Worm (Caenorhabditis elegans) whole organism, L3 larva: ENCODE data around the gene tre-4.

Experiments used
- R02D3.7 ChIP-seq: fragments of 150-350 bp; optimal IDR thresholded peaks from 2 replicates; lab custom pipeline; 2014; ENCODE audit warnings: missing biosample characterization, missing genetic modification characterization
- ZK546.5 ChIP-seq: sonication (generic microtip); optimal IDR thresholded peaks from 2 replicates; lab custom pipeline; 2017; ENCODE audit warnings: missing biosample characterization, missing genetic modification characterization
- aly-2 ChIP-seq: fragments of 150-350 bp; optimal IDR thresholded peaks from 2 replicates; lab custom pipeline; 2014; ENCODE audit warnings: missing biosample characterization, missing genetic modification characterization
- ama-1 ChIP-seq: fragments of 150-350 bp; optimal IDR thresholded peaks from 2 replicates; lab custom pipeline; 2018
- ceh-16 ChIP-seq: sonication (generic microtip); optimal IDR thresholded peaks from 2 replicates; lab custom pipeline; 2017; ENCODE audit warnings: missing biosample characterization, missing genetic modification characterization
- ceh-28 ChIP-seq: fragments of 150-350 bp; optimal IDR thresholded peaks from 2 replicates; lab custom pipeline; 2014; ENCODE audit warnings: missing biosample characterization, missing genetic modification reagents, missing genetic modification characterization
- ceh-82 ChIP-seq: fragments of 150-350 bp; optimal IDR thresholded peaks from 2 replicates; lab custom pipeline; 2014; ENCODE audit warnings: missing biosample characterization, missing genetic modification characterization
- daf-12 ChIP-seq: fragments of 150-350 bp; optimal IDR thresholded peaks from 2 replicates; lab custom pipeline; 2014; ENCODE audit warnings: missing biosample characterization, missing genetic modification reagents, missing genetic modification characterization
- egl-27 ChIP-seq: sonication (generic microtip); optimal IDR thresholded peaks from 4 replicates; lab custom pipeline; 2017; ENCODE audit warnings: missing biosample characterization, missing genetic modification reagents, missing genetic modification characterization
- egl-5 ChIP-seq: fragments of 150-350 bp; optimal IDR thresholded peaks from 2 replicates; lab custom pipeline; 2017; ENCODE audit warnings: missing biosample characterization, missing genetic modification reagents, missing genetic modification characterization, inconsistent platforms
- elt-1 ChIP-seq: fragments of 150-350 bp; optimal IDR thresholded peaks from 2 replicates; lab custom pipeline; 2014; ENCODE audit warnings: missing biosample characterization, missing genetic modification characterization
- elt-2 ChIP-seq: sonication (generic microtip); optimal IDR thresholded peaks from 2 replicates; lab custom pipeline; 2016; ENCODE audit warnings: missing genetic modification reagents, mild to moderate bottlenecking, missing genetic modification characterization, missing compliant biosample characterization
- elt-3 ChIP-seq, 3 experiments: fragments of 150-350 bp in 1 of 3; sonication (generic microtip) in 2 of 3; optimal IDR thresholded peaks; 2 replicates in 2 of 3; 4 replicates in 1 of 3; lab custom pipeline; 2014 to 2017; ENCODE audit warnings: missing biosample characterization in 3 of 3, missing genetic modification characterization in 3 of 3
- eor-1 ChIP-seq, 2 experiments: fragments of 150-350 bp; optimal IDR thresholded peaks; 2 replicates each; lab custom pipeline; 2014 to 2018; ENCODE audit warnings: missing biosample characterization in 2 of 2, missing genetic modification characterization in 2 of 2
- fkh-10 ChIP-seq: sonication (generic microtip); optimal IDR thresholded peaks from 2 replicates; lab custom pipeline; 2017; ENCODE audit warnings: missing biosample characterization, missing genetic modification reagents, missing genetic modification characterization
- fkh-2 ChIP-seq: fragments of 150-350 bp; optimal IDR thresholded peaks from 2 replicates; lab custom pipeline; 2014; ENCODE audit warnings: missing biosample characterization, missing genetic modification reagents, missing genetic modification characterization
- fos-1 ChIP-seq: fragments of 150-350 bp; optimal IDR thresholded peaks from 2 replicates; lab custom pipeline; 2014; ENCODE audit warnings: missing biosample characterization, missing genetic modification characterization
- lin-39 ChIP-seq: fragments of 150-350 bp; optimal IDR thresholded peaks from 2 replicates; lab custom pipeline; 2018; ENCODE audit warnings: missing biosample characterization, missing genetic modification reagents, missing genetic modification characterization
- lsy-12 ChIP-seq: sonication (generic microtip); optimal IDR thresholded peaks from 2 replicates; lab custom pipeline; 2016; ENCODE audit warnings: mild to moderate bottlenecking, missing genetic modification characterization, missing compliant biosample characterization
- mdl-1 ChIP-seq: fragments of 150-350 bp; optimal IDR thresholded peaks from 2 replicates; lab custom pipeline; 2014; ENCODE audit warnings: missing biosample characterization, missing genetic modification characterization
- mml-1 ChIP-seq: fragments of 150-350 bp; sonication (generic microtip); optimal IDR thresholded peaks from 3 replicates; lab custom pipeline; 2014; ENCODE audit warnings: missing biosample characterization, missing genetic modification characterization
- nfya-1 ChIP-seq: sonication (generic microtip); optimal IDR thresholded peaks from 2 replicates; lab custom pipeline; 2017; ENCODE audit warnings: missing genetic modification characterization, mild to moderate bottlenecking, missing compliant biosample characterization, antibody characterized with exemption, moderate library complexity; ENCODE audit not compliant: insufficient read depth
- nhr-11 ChIP-seq: fragments of 150-350 bp; optimal IDR thresholded peaks from 2 replicates; lab custom pipeline; 2014; ENCODE audit warnings: missing biosample characterization, missing genetic modification characterization
- nhr-12 ChIP-seq: fragments of 150-350 bp; optimal IDR thresholded peaks from 2 replicates; lab custom pipeline; 2014; ENCODE audit warnings: missing biosample characterization, missing genetic modification characterization
- nhr-23 ChIP-seq: fragments of 150-350 bp; optimal IDR thresholded peaks from 2 replicates; lab custom pipeline; 2014; ENCODE audit warnings: missing biosample characterization, missing genetic modification reagents, missing genetic modification characterization
- nhr-237 ChIP-seq: fragments of 150-350 bp; optimal IDR thresholded peaks from 2 replicates; lab custom pipeline; 2014; ENCODE audit warnings: missing biosample characterization, missing genetic modification characterization
- nhr-25 ChIP-seq: sonication (generic microtip); optimal IDR thresholded peaks from 2 replicates; lab custom pipeline; 2017; ENCODE audit warnings: missing biosample characterization, missing genetic modification characterization
- nhr-28 ChIP-seq: fragments of 150-350 bp; optimal IDR thresholded peaks from 2 replicates; lab custom pipeline; 2014; ENCODE audit warnings: missing biosample characterization, missing genetic modification characterization
- nhr-43 ChIP-seq: sonication (generic microtip); optimal IDR thresholded peaks from 2 replicates; lab custom pipeline; 2016; ENCODE audit warnings: mild to moderate bottlenecking, missing genetic modification characterization, missing compliant biosample characterization; ENCODE audit not compliant: poor library complexity, severe bottlenecking
- nhr-67 ChIP-seq: fragments of 150-350 bp; optimal IDR thresholded peaks from 2 replicates; lab custom pipeline; 2014; ENCODE audit warnings: missing biosample characterization, missing genetic modification characterization
- nhr-76 ChIP-seq: fragments of 150-350 bp; sonication (generic microtip); optimal IDR thresholded peaks from 5 replicates; lab custom pipeline; 2014; ENCODE audit warnings: missing biosample characterization, missing genetic modification characterization
- nhr-77 ChIP-seq: fragments of 150-350 bp; optimal IDR thresholded peaks from 2 replicates; lab custom pipeline; 2014; ENCODE audit warnings: missing biosample characterization, missing genetic modification characterization
- pha-4 ChIP-seq: fragments of 150-350 bp; optimal IDR thresholded peaks from 2 replicates; lab custom pipeline; 2014; ENCODE audit warnings: missing biosample characterization, missing genetic modification reagents, missing genetic modification characterization
- pqm-1 ChIP-seq: fragments of 150-350 bp; optimal IDR thresholded peaks from 2 replicates; lab custom pipeline; 2017; ENCODE audit warnings: missing biosample characterization, missing genetic modification characterization, inconsistent platforms
- sea-2 ChIP-seq: fragments of 150-350 bp; sonication (generic microtip); optimal IDR thresholded peaks from 4 replicates; lab custom pipeline; 2014; ENCODE audit warnings: missing biosample characterization, missing genetic modification reagents, missing genetic modification characterization
- skn-1 ChIP-seq: fragments of 150-350 bp; optimal IDR thresholded peaks from 2 replicates; lab custom pipeline; 2014; ENCODE audit warnings: missing biosample characterization, missing genetic modification characterization
- snpc-4 ChIP-seq: fragments of 150-350 bp; optimal IDR thresholded peaks from 2 replicates; lab custom pipeline; 2014; ENCODE audit warnings: missing biosample characterization, missing genetic modification characterization
- tbx-2 ChIP-seq: sonication (generic microtip); optimal IDR thresholded peaks from 2 replicates; lab custom pipeline; 2016; ENCODE audit warnings: mild to moderate bottlenecking, missing genetic modification characterization, missing compliant biosample characterization
- unc-39 ChIP-seq: sonication (generic microtip); optimal IDR thresholded peaks from 4 replicates; lab custom pipeline; 2017; ENCODE audit warnings: missing biosample characterization, missing genetic modification characterization
- unc-62 ChIP-seq: fragments of 150-350 bp; sonication (generic microtip); optimal IDR thresholded peaks from 4 replicates; lab custom pipeline; 2014; ENCODE audit warnings: missing biosample characterization, missing genetic modification reagents, missing genetic modification characterization
- zag-1 ChIP-seq: fragments of 150-350 bp; optimal IDR thresholded peaks from 2 replicates; lab custom pipeline; 2014; ENCODE audit warnings: missing biosample characterization, missing genetic modification characterization
- ztf-11 ChIP-seq: fragments of 150-350 bp; optimal IDR thresholded peaks from 2 replicates; lab custom pipeline; 2014; ENCODE audit warnings: missing biosample characterization, missing genetic modification characterization
- ztf-4 ChIP-seq: fragments of 150-350 bp; optimal IDR thresholded peaks from 2 replicates; lab custom pipeline; 2014; ENCODE audit warnings: missing biosample characterization, missing genetic modification characterization

Gene tre-4

ce11 chrX:13510234-13510837 lies 38.4 kb downstream of the tre-4 start:
- TF ChIP-seq tbx-2 (tag; lab: Kevin White, UChicago) (no peak), lsy-12 (tag; lab: Kevin White, UChicago) (no peak), nhr-25 (tag; lab: Kevin White, UChicago) (no peak), fkh-2 (tag; lab: Kevin White, UChicago) (no peak), nhr-23 (tag; lab: Kevin White, UChicago) (no peak), elt-1 (tag; lab: Kevin White, UChicago) (no peak), ztf-4 (tag; lab: Kevin White, UChicago) (no peak), nhr-67 (tag; lab: Kevin White, UChicago) (no peak), egl-5 (tag; lab: Kevin White, UChicago) (no peak), ceh-28 (tag; lab: Kevin White, UChicago) (no peak), nhr-12 (no peak), nhr-77 (tag; lab: Kevin White, UChicago) (no peak), nhr-43 (tag; lab: Kevin White, UChicago) (no peak), fkh-10 (GFP tag; lab: Kevin White, UChicago) (no peak), lin-39 (tag; lab: Kevin White, UChicago) (no peak), nhr-237 (no peak)

- TF ChIP-seq sea-2 (GFP tag; lab: Kevin White, UChicago): no peak
- TF ChIP-seq nhr-23 (tag; lab: Kevin White, UChicago): no peak
- TF ChIP-seq mml-1 (tag; lab: Kevin White, UChicago): no peak
- no peak for TF ChIP-seq elt-1 (tag; lab: Kevin White, UChicago)
- no peak for TF ChIP-seq nhr-12
- TF ChIP-seq fkh-10 (GFP tag; lab: Kevin White, UChicago): no peak
- no peak for TF ChIP-seq fkh-2 (tag; lab: Kevin White, UChicago)
- no peak for TF ChIP-seq daf-12
- no peak for TF ChIP-seq ztf-4 (tag; lab: Kevin White, UChicago)
- TF ChIP-seq ztf-11 (tag; lab: Kevin White, UChicago): no peak
- TF ChIP-seq lin-39 (tag; lab: Kevin White, UChicago): no peak
- TF ChIP-seq nhr-77 (tag; lab: Kevin White, UChicago): no peak
- no peak for TF ChIP-seq elt-2 (tag; lab: Kevin White, UChicago)
- TF ChIP-seq zag-1 (tag; lab: Kevin White, UChicago): no peak
- TF ChIP-seq unc-39 (tag; lab: Kevin White, UChicago): no peak
- no peak for TF ChIP-seq mdl-1 (tag; lab: Kevin White, UChicago)
- no peak for TF ChIP-seq snpc-4 (tag; lab: Kevin White, UChicago)
- TF ChIP-seq ceh-82 (tag; lab: Kevin White, UChicago): no peak
These were observed 39.0 kb downstream of the tre-4 start, which contains the start of gene col-185 for ce11 chrX:13510997-13511396. Gene col-185, minus strand, starts transcription at chrX:13511097.

- no peak for TF ChIP-seq nhr-77 (tag; lab: Kevin White, UChicago)
- TF ChIP-seq unc-62: no peak
- TF ChIP-seq ceh-82 (tag; lab: Kevin White, UChicago): peak; percentile 27
- TF ChIP-seq nhr-67 (tag; lab: Kevin White, UChicago): no peak
- TF ChIP-seq nhr-23 (tag; lab: Kevin White, UChicago): no peak
- TF ChIP-seq sea-2 (GFP tag; lab: Kevin White, UChicago): no peak
- no peak for TF ChIP-seq unc-39 (tag; lab: Kevin White, UChicago)
- TF ChIP-seq aly-2: no peak
- TF ChIP-seq nhr-11 (tag; lab: Kevin White, UChicago): no peak
- TF ChIP-seq pha-4 (tag; lab: Kevin White, UChicago): peak; percentile 13
- peak; percentile 40 for TF ChIP-seq lsy-12 (tag; lab: Kevin White, UChicago)
- TF ChIP-seq ama-1 (lab: Kevin White, UChicago): no peak
- no peak for TF ChIP-seq skn-1 (tag; lab: Kevin White, UChicago)
- TF ChIP-seq nhr-43 (tag; lab: Kevin White, UChicago): peak; percentile 77
- TF ChIP-seq nhr-28 (tag; lab: Kevin White, UChicago): no peak
- TF ChIP-seq snpc-4 (tag; lab: Kevin White, UChicago): peak; percentile 26
- no peak for TF ChIP-seq eor-1 (tag; optimal IDR thresholded peaks at IDR 0.05; lab: Kevin White, UChicago)
- no peak for TF ChIP-seq nhr-237
- no peak for TF ChIP-seq fkh-10 (GFP tag; lab: Kevin White, UChicago)
- no peak for TF ChIP-seq ztf-11 (tag; lab: Kevin White, UChicago)
- TF ChIP-seq mdl-1 (tag; lab: Kevin White, UChicago): no peak
- TF ChIP-seq nfya-1 (tag; lab: Kevin White, UChicago): peak; percentile 20
- TF ChIP-seq daf-12: no peak
- TF ChIP-seq fkh-2 (tag; lab: Kevin White, UChicago): no peak
- no peak for TF ChIP-seq elt-3 (tag; optimal IDR thresholded peaks at IDR 0.05; lab: Kevin White, UChicago)
- no peak for TF ChIP-seq egl-5 (tag; lab: Kevin White, UChicago)
- no peak for TF ChIP-seq R02D3.7 (tag; lab: Kevin White, UChicago)
- TF ChIP-seq mml-1 (tag; lab: Kevin White, UChicago): no peak
- TF ChIP-seq nhr-76: no peak
- TF ChIP-seq ceh-28 (tag; lab: Kevin White, UChicago): no peak
- TF ChIP-seq fos-1 (tag; lab: Kevin White, UChicago): no peak
- TF ChIP-seq lin-39 (tag; lab: Kevin White, UChicago): peak; percentile 22
- no peak for TF ChIP-seq ceh-16
- peak; percentile 17 for TF ChIP-seq pqm-1 (tag; lab: Kevin White, UChicago)
- no peak for TF ChIP-seq ZK546.5
- TF ChIP-seq zag-1 (tag; lab: Kevin White, UChicago): no peak
- TF ChIP-seq nhr-25 (tag; lab: Kevin White, UChicago): peak; percentile 32
- TF ChIP-seq nhr-12: no peak
- TF ChIP-seq elt-1 (tag; lab: Kevin White, UChicago): no peak
- peak; percentile 5 for TF ChIP-seq egl-27
- peak; percentile 29 for TF ChIP-seq elt-2 (tag; lab: Kevin White, UChicago)
These were observed 39.8 kb downstream of the tre-4 start for ce11 chrX:13511796-13512195.
